Fruit fly (Drosophila melanogaster): ENCODE results near the gene Eig71Eb.

dm6 chr3L:15662510-15662909 lies 12.8 kb downstream of the Eig71Eb start:
- TF ChIP-seq CG6792 (GFP tag; optimal IDR thresholded peaks at IDR 0.05) = no peak
- no peak for TF ChIP-seq Eip75B (GFP tag; optimal IDR thresholded peaks at IDR 0.05)
- no peak for TF ChIP-seq CG6163 (GFP tag; IDR thresholded peaks at IDR 0.05)
